Worm (Caenorhabditis elegans) whole organism, midembryonic: ENCODE measurements around the gene C36C5.4.
A peak's percentile ranks its signal among the peaks of the same experiment; 100 is the strongest.

ENCODE experiments used
- T22C8.4 ChIP-seq: fragments of 200-800 bp; sonication (Bioruptor generic); IDR thresholded peaks from 2 replicates; pipeline ENCODE4 v1.3.6; 2022; ENCODE audit warnings: missing genetic modification characterization, missing compliant biosample characterization
- cog-1 ChIP-seq: sonication (generic microtip); optimal IDR thresholded peaks from 2 replicates; lab custom pipeline; 2016; ENCODE audit warnings: missing genetic modification characterization, missing compliant biosample characterization
- flt-1 ChIP-seq: fragments of 200-800 bp; sonication (Bioruptor generic); IDR thresholded peaks from 2 replicates; pipeline ENCODE4 v1.3.6; 2022; ENCODE audit warnings: missing genetic modification characterization, missing compliant biosample characterization
- klf-2 ChIP-seq: fragments of 200-800 bp; sonication (Bioruptor generic); conservative IDR thresholded peaks from 2 replicates; pipeline ENCODE4 v1.3.6; 2022; ENCODE audit warnings: missing genetic modification reagents, missing genetic modification characterization, missing compliant biosample characterization
- med-1 ChIP-seq: sonication (generic microtip); optimal IDR thresholded peaks from 2 replicates; lab custom pipeline; 2017; ENCODE audit warnings: missing genetic modification characterization, mild to moderate bottlenecking, missing compliant biosample characterization, antibody characterized with exemption, missing genetic modification reagents; ENCODE audit not compliant: insufficient read depth
- ref-1 ChIP-seq: fragments of 200-800 bp; sonication (Bioruptor generic); conservative IDR thresholded peaks from 2 replicates; pipeline ENCODE4 v1.3.6; 2022; ENCODE audit warnings: missing genetic modification reagents, missing genetic modification characterization, missing compliant biosample characterization
- tab-1 ChIP-seq: fragments of 200-800 bp; sonication (Bioruptor generic); IDR thresholded peaks from 2 replicates; pipeline ENCODE4 v1.3.6; 2022; ENCODE audit warnings: missing genetic modification characterization, missing compliant biosample characterization
- ztf-23 ChIP-seq: fragments of 200-800 bp; sonication (Bioruptor generic); IDR thresholded peaks from 2 replicates; pipeline ENCODE4 v1.3.6; 2022; ENCODE audit warnings: missing genetic modification reagents, missing genetic modification characterization, missing compliant biosample characterization
- ztf-29 ChIP-seq: fragments of 200-800 bp; sonication (Bioruptor generic); IDR thresholded peaks from 2 replicates; pipeline ENCODE4 v1.3.6; 2022; ENCODE audit warnings: missing genetic modification reagents, missing genetic modification characterization, missing compliant biosample characterization

Gene C36C5.4

ce11 chrV:3171625-3172024 is 5.3 kb downstream of the C36C5.4 start:
- no peak for TF ChIP-seq klf-2 (GFP tag; lab: Robert Waterston, UW)
- TF ChIP-seq T22C8.4 (GFP tag; lab: Robert Waterston, UW), result peak; percentile 57; the same call in 1 of the 2 replicates
- TF ChIP-seq ztf-23 (GFP tag; lab: Robert Waterston, UW), result no peak

- TF ChIP-seq ztf-29, result no peak
- no peak for TF ChIP-seq T22C8.4 (GFP tag; lab: Robert Waterston, UW)
- no peak for TF ChIP-seq cog-1 (tag; lab: Kevin White, UChicago)
- TF ChIP-seq tab-1 (GFP tag; lab: Robert Waterston, UW), result no peak
- TF ChIP-seq ref-1 (GFP tag; lab: Robert Waterston, UW), result no peak
Observed at ce11 chrV:3176161-3176560, 9.8 kb downstream of the C36C5.4 start, which contains the start of gene srab-8. Gene srab-8 (plus strand): TSS chrV:3176461.

ce11 chrV:3185855-3186254 is 19.5 kb downstream of the C36C5.4 start:
- no peak for TF ChIP-seq T22C8.4 (GFP tag; lab: Robert Waterston, UW)
- TF ChIP-seq flt-1 (GFP tag; lab: Robert Waterston, UW), result no peak
- TF ChIP-seq klf-2 (GFP tag; lab: Robert Waterston, UW), result no peak
- TF ChIP-seq ref-1 (GFP tag; lab: Robert Waterston, UW), result no peak
- no peak for TF ChIP-seq ztf-23 (GFP tag; lab: Robert Waterston, UW)
- no peak for TF ChIP-seq tab-1 (GFP tag; lab: Robert Waterston, UW)
- TF ChIP-seq med-1 (GFP tag; lab: Kevin White, UChicago), result no peak

- TF ChIP-seq med-1 (GFP tag; lab: Kevin White, UChicago) (no peak), ztf-29 (no peak), ztf-23 (GFP tag; lab: Robert Waterston, UW) (no peak), cog-1 (tag; lab: Kevin White, UChicago) (no peak), klf-2 (GFP tag; lab: Robert Waterston, UW) (no peak), ref-1 (GFP tag; lab: Robert Waterston, UW) (no peak), flt-1 (GFP tag; lab: Robert Waterston, UW) (no peak), T22C8.4 (GFP tag; lab: Robert Waterston, UW) (no peak), tab-1 (GFP tag; lab: Robert Waterston, UW) (no peak)
Observed at ce11 chrV:3188043-3188442, 21.7 kb downstream of the C36C5.4 start, which contains the start of gene lag-2. Gene lag-2 (plus strand): TSS chrV:3188343.

- TF ChIP-seq T22C8.4 (GFP tag; lab: Robert Waterston, UW) (no peak), tab-1 (GFP tag; lab: Robert Waterston, UW) (no peak), flt-1 (GFP tag; lab: Robert Waterston, UW) (no peak), ref-1 (GFP tag; lab: Robert Waterston, UW) (no peak), ztf-29 (no peak), med-1 (GFP tag; lab: Kevin White, UChicago) (no peak), cog-1 (tag; lab: Kevin White, UChicago) (no peak), klf-2 (GFP tag; lab: Robert Waterston, UW) (no peak), ztf-23 (GFP tag; lab: Robert Waterston, UW) (no peak)
Observed at ce11 chrV:3193091-3193608, 26.8 kb downstream of the C36C5.4 start, which contains the start of the genes Y73C8B.3 and Y73C8B.9. Gene Y73C8B.3 (minus strand): TSS chrV:3193237. Gene Y73C8B.9 (plus strand): TSS chrV:3193558.

- no peak for TF ChIP-seq klf-2 (GFP tag; lab: Robert Waterston, UW)
- no peak; the same call in 1 of the 2 replicates for TF ChIP-seq flt-1 (GFP tag; lab: Robert Waterston, UW)
- peak; percentile 5 for TF ChIP-seq cog-1 (tag; lab: Kevin White, UChicago)
Observed at ce11 chrV:3194952-3195450, 28.6 kb downstream of the C36C5.4 start, which contains the start of gene Y73C8B.2. Gene Y73C8B.2 (minus strand): TSS chrV:3195002.

ce11 chrV:3195814-3196213 is 29.5 kb downstream of the C36C5.4 start:
- TF ChIP-seq med-1 (GFP tag; lab: Kevin White, UChicago) (no peak), flt-1 (GFP tag; lab: Robert Waterston, UW) (no peak), ref-1 (GFP tag; lab: Robert Waterston, UW) (no peak), cog-1 (tag; lab: Kevin White, UChicago) (no peak), T22C8.4 (GFP tag; lab: Robert Waterston, UW) (no peak), tab-1 (GFP tag; lab: Robert Waterston, UW) (no peak), ztf-23 (GFP tag; lab: Robert Waterston, UW) (no peak), ztf-29 (no peak), klf-2 (GFP tag; lab: Robert Waterston, UW) (no peak)

DNA sequence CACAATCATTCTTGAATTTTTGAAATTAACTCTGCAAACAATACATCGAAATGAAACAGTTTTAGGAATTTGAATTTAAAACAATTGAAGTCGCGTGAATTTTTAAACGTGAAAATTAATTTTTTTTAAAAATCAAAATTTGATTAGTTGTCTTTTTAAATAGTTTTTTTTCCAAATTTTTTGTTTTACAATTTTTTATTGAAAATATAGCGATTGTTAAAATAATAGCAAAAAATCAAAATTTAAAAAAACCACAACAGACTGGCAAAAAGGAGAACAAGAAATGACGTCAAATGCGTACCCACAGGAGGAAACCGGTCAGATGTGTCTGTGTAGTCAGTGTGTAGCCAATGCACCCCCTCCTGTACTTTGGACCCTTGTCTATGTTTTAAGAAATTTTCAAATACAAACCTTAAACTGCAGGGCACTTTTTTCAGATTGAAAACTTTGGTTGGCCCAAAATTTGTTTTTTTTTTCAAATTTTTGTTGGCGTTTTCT is 30.5 kb downstream of the C36C5.4 start, which contains the start of the genes Y73C8B.1 and Y73C8B.5:
TSS of gene Y73C8B.1 (minus strand) at position 51 of the 498 bp plus-strand sequence.
TSS of gene Y73C8B.5 (plus strand) at position 437 of the 498 bp plus-strand sequence.
- TF ChIP-seq flt-1 (GFP tag; lab: Robert Waterston, UW), result no peak
- TF ChIP-seq ztf-23 (GFP tag; lab: Robert Waterston, UW), result no peak
- no peak for TF ChIP-seq T22C8.4 (GFP tag; lab: Robert Waterston, UW)
- TF ChIP-seq klf-2 (GFP tag; lab: Robert Waterston, UW), result no peak
- TF ChIP-seq med-1 (GFP tag; lab: Kevin White, UChicago), result no peak
- no peak for TF ChIP-seq cog-1 (tag; lab: Kevin White, UChicago)
- TF ChIP-seq ztf-29, result no peak
- no peak for TF ChIP-seq ref-1 (GFP tag; lab: Robert Waterston, UW)
- TF ChIP-seq tab-1 (GFP tag; lab: Robert Waterston, UW), result no peak

DNA sequence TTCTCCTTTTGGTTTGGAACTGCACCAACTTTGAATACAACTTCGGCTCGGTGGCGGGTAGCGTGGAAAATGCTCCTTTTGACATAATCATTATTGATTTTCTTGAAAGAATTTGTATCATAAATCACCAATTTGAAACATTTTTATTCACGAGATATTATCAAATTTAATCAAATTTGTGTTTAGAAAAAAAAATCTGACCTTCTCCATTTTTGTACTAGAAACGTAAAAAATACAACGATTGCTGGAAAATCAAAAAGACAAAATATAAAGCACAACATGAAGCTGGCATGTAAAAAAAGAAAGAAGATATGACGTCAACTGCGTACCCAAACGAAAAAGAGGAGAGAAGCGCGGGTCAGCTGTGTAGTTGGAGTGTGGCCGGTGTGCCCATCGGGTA is 34.0 kb downstream of the C36C5.4 start, which contains the start of gene K08D9.4:
TSS of gene K08D9.4 (minus strand) at position 101 of the 400 bp plus-strand sequence.
- no peak for TF ChIP-seq flt-1 (GFP tag; lab: Robert Waterston, UW)
- TF ChIP-seq klf-2 (GFP tag; lab: Robert Waterston, UW), result no peak
- TF ChIP-seq tab-1 (GFP tag; lab: Robert Waterston, UW), result no peak
- TF ChIP-seq T22C8.4 (GFP tag; lab: Robert Waterston, UW), result no peak
- no peak for TF ChIP-seq ztf-29
- no peak for TF ChIP-seq cog-1 (tag; lab: Kevin White, UChicago)
- no peak for TF ChIP-seq ref-1 (GFP tag; lab: Robert Waterston, UW)
- TF ChIP-seq ztf-23 (GFP tag; lab: Robert Waterston, UW), result no peak
- TF ChIP-seq med-1 (GFP tag; lab: Kevin White, UChicago), result no peak
